Worm (Caenorhabditis elegans): ENCODE data around the gene atrn-1.

atrn-1 gene

ce11 chrX:14751911-14752310, 40.5 kb downstream of the atrn-1 start, which contains the start of gene C05G5.3:
C05G5.3 (minus strand) TSS chrX:14752011.
- TF ChIP-seq unc-62 (GFP tag; optimal IDR thresholded peaks at IDR 0.05), result no peak

DNA sequence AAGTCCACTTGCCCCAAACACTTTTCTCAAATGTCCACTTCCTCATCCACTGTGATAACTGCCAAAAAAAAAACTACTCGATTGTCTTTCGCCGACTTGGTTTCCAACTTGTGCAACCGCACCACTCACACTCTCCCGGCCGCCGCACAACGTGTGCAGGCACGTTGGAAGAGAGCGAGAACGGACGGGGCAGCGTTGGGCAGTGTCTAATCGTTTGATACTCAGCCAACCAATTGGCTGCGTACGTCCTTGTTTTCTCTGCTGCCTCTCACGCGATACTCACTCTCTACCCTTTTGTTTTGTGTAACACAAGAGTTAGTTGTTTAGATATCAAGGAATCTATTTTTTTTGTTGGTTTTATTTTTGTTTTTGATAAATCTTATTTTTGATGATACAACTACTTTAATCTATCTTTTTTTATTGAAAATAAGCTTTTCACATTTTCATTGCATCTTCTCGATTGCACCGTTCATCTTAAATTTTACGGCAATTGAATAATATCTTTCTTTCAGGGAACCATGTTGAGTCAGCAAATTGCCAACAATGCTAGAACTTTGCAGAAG, 42.2 kb downstream of the atrn-1 start, which contains the start of gene sucl-1:
Gene sucl-1, plus strand, starts transcription at position 513 of the 563 bp plus-strand sequence.
- no peak for TF ChIP-seq unc-62 (GFP tag; optimal IDR thresholded peaks at IDR 0.05)

DNA sequence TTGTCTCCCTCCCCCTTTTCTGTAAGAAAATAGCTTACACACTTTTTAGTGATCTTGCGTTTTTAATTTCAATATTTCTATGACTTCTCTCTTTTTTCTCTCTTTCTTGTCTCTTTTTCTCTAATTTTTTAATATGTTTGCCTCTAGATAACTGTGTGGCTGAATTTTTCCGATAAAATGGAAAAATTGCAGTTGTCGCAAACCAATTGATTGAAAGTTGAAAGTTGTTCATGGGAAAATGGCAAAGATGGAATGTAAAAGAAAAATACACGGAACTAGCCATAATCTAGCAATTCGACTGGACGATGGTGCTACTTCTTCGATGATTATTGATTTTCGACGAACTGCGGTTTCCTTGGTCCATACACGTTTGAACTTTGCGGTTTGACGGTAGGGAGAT, 44.5 kb downstream of the atrn-1 start:
- TF ChIP-seq unc-62 (GFP tag; optimal IDR thresholded peaks at IDR 0.05), result no peak

DNA sequence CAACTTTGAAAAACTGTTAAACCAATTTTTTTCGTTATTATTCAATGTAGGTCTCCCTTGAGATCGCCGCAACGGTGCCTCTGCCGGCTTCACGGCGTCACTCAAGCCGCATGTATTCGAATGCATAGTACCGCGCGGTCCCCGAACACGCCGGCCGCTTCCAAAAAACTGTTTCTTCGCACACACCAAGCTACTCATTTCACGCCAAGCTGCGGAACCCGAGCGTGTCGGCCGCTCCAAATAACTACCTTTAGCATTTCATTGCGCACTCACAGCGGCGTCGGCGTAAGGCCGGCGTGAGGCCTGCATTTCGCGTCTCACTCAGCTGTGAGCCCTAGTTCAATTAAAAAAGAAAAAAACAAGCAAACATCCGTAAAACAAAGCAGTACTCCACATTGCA, 45.2 kb downstream of the atrn-1 start:
- TF ChIP-seq unc-62 (GFP tag; optimal IDR thresholded peaks at IDR 0.05), result no peak

- no peak for TF ChIP-seq unc-62 (GFP tag; optimal IDR thresholded peaks at IDR 0.05)
Measured at ce11 chrX:14757641-14758220, 46.4 kb downstream of the atrn-1 start.

ce11 chrX:14759549-14759948, 48.2 kb downstream of the atrn-1 start:
- no peak for TF ChIP-seq unc-62 (GFP tag; optimal IDR thresholded peaks at IDR 0.05)

DNA sequence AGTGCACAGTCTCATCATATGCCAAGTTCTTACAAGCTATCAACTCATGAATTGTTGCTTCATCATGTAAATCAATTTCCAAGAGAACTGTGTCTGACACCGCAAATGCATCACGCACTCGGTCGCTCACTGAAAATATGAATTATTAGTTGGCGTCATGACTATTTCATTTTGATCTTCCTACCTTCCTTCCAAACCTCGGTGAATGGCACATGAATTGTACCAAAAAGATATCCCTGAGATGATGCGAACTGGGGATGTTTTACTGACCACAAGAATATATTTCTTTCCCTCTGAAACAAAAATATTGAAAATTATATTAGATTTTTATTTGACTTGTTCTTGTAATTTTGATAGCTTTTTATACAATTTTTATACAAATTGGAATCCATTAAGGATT, 48.8 kb downstream of the atrn-1 start:
- TF ChIP-seq unc-62 (GFP tag; optimal IDR thresholded peaks at IDR 0.05), result no peak

- TF ChIP-seq unc-62 (GFP tag; optimal IDR thresholded peaks at IDR 0.05), result no peak
Measured at ce11 chrX:14761021-14761420, 49.6 kb downstream of the atrn-1 start, which contains the start of gene C05G5.5. C05G5.5 (minus strand) TSS chrX:14761121.

DNA sequence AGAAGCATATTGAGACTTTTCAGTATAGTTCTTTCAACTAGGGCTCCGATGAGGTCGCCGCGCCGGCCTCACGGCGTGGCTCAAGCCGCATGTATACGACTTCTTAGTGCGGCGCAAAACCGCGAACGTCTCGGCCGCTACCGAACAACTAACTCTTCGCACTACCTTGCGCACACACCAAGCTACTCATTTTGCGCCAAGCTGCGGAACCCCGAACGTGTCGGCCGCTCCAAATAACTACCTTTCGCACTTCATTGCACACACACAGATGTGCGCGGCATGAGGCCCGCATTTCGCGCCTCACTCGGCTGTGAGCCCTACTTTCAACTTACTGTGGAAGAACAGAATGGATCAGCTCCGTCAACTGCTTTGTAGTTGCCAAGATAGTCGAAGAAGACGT, 56.4 kb downstream of the atrn-1 start:
- no peak for TF ChIP-seq unc-62 (GFP tag; optimal IDR thresholded peaks at IDR 0.05)

All from whole organism, dauer.